Fruit fly (Drosophila melanogaster): Measurements from ENCODE around the gene CG15312.

dm6 chrX:10110898-10111297 is 40.2 kb upstream of the CG15312 start:
- TF ChIP-seq Fer2 (tag; optimal IDR thresholded peaks at IDR 0.05), result no peak
- TF ChIP-seq ara (GFP tag; IDR thresholded peaks at IDR 0.05), result no peak
- TF ChIP-seq Sox102F (GFP tag; optimal IDR thresholded peaks at IDR 0.05), result no peak
- TF ChIP-seq HLH54F (GFP tag; optimal IDR thresholded peaks at IDR 0.05), result no peak
- TF ChIP-seq dpn (GFP tag; optimal IDR thresholded peaks at IDR 0.05), result no peak
